Worm (Caenorhabditis elegans): ENCODE results near the gene K09D9.3.
A peak's percentile ranks its signal among the peaks of the same experiment; 100 is the strongest.

Gene K09D9.3

ce11 chrV:3989070-3989469, 30.2 kb upstream of the K09D9.3 start, which contains the start of gene nlp-27:
Gene nlp-27 (plus strand): TSS chrV:3989378.
- TF ChIP-seq hlh-30 (tag; optimal IDR thresholded peaks at IDR 0.05; ENCODE audit: insufficient read depth) (peak; percentile 32), unc-62 (GFP tag; optimal IDR thresholded peaks at IDR 0.05 in 1 of 2) (peak in 1 of 2 experiments; percentile 63), unc-62 (tag; optimal IDR thresholded peaks at IDR 0.05) (no peak), ama-1 (optimal IDR thresholded peaks at IDR 0.05) (peak; percentile 43), unc-39 (tag; optimal IDR thresholded peaks at IDR 0.05) (no peak), dmd-9 (GFP tag; IDR thresholded peaks at IDR 0.05) (no peak), saeg-2 (GFP tag; IDR thresholded peaks at IDR 0.05) (no peak), mdl-1 (tag; optimal IDR thresholded peaks at IDR 0.05) (peak in 1 of 2 experiments; percentile 24), lin-38 (GFP tag; IDR thresholded peaks at IDR 0.05) (no peak), nhr-28 (tag; optimal IDR thresholded peaks at IDR 0.05) (peak; percentile 9)

- TF ChIP-seq T20F7.1 (GFP tag; optimal IDR thresholded peaks at IDR 0.05), result peak; percentile 1
- no peak for TF ChIP-seq nhr-6 (tag; optimal IDR thresholded peaks at IDR 0.05)
- TF ChIP-seq aha-1 (tag), result peak; percentile 63
These were observed 27.0 kb upstream of the K09D9.3 start for ce11 chrV:3992334-3992733.

ce11 chrV:3994048-3994447, 25.2 kb upstream of the K09D9.3 start, which contains the start of gene K09D9.9:
Gene K09D9.9 (minus strand): TSS chrV:3994148.
- TF ChIP-seq madf-9 (GFP tag; conservative IDR thresholded peaks at IDR 0.05), result no peak

- TF ChIP-seq lin-1 (GFP tag; IDR thresholded peaks at IDR 0.05) (no peak), cey-2 (tag; optimal IDR thresholded peaks at IDR 0.05; ENCODE audit: borderline replicate concordance, insufficient read depth) (no peak), nhr-237 (tag; optimal IDR thresholded peaks at IDR 0.05) (no peak), lin-13 (GFP tag; optimal IDR thresholded peaks at IDR 0.05) (no peak), daf-8 (GFP tag; IDR thresholded peaks at IDR 0.05) (no peak), duxl-1 (tag; optimal IDR thresholded peaks at IDR 0.05; ENCODE audit: poor library complexity) (no peak), mxl-3 (GFP tag; optimal IDR thresholded peaks at IDR 0.05) (no peak)
These were observed 23.4 kb upstream of the K09D9.3 start, which contains the start of gene srx-62 for ce11 chrV:3995838-3996237. Gene srx-62 (minus strand): TSS chrV:3995938.

- TF ChIP-seq ceh-82 (tag; optimal IDR thresholded peaks at IDR 0.05), result no peak
- no peak for TF ChIP-seq nhr-28 (tag; optimal IDR thresholded peaks at IDR 0.05)
- TF ChIP-seq duxl-1 (tag; optimal IDR thresholded peaks at IDR 0.05; ENCODE audit: poor library complexity), result no peak
- TF ChIP-seq Y48G9A.11 (GFP tag; IDR thresholded peaks at IDR 0.05), result no peak
- TF ChIP-seq dmd-6 (GFP tag; IDR thresholded peaks at IDR 0.05), result no peak
- no peak for TF ChIP-seq tra-1 (GFP tag; IDR thresholded peaks at IDR 0.05)
- TF ChIP-seq daf-12 (tag; optimal IDR thresholded peaks at IDR 0.05), result no peak
- no peak for TF ChIP-seq nhr-48 (tag; optimal IDR thresholded peaks at IDR 0.05)
- TF ChIP-seq lin-13 (GFP tag; optimal IDR thresholded peaks at IDR 0.05), result no peak
- no peak for TF ChIP-seq lir-3 (tag; optimal IDR thresholded peaks at IDR 0.05)
- TF ChIP-seq ztf-11 (tag; optimal IDR thresholded peaks at IDR 0.05), result no peak
- no peak for TF ChIP-seq hlh-11 (tag; optimal IDR thresholded peaks at IDR 0.05)
- no peak for TF ChIP-seq ceh-44 (GFP tag; IDR thresholded peaks at IDR 0.05)
These were observed 14.7 kb upstream of the K09D9.3 start for ce11 chrV:4004577-4004976.

ce11 chrV:4005219-4005618, 14.1 kb upstream of the K09D9.3 start, which contains the start of gene srh-8:
Gene srh-8 (plus strand): TSS chrV:4005519.
- TF ChIP-seq aha-1 (tag), result peak; percentile 25
- no peak for TF ChIP-seq pqm-1 (tag; optimal IDR thresholded peaks at IDR 0.05)
